Worm (Caenorhabditis elegans): Measurements from ENCODE around the gene tbb-1.

DNA sequence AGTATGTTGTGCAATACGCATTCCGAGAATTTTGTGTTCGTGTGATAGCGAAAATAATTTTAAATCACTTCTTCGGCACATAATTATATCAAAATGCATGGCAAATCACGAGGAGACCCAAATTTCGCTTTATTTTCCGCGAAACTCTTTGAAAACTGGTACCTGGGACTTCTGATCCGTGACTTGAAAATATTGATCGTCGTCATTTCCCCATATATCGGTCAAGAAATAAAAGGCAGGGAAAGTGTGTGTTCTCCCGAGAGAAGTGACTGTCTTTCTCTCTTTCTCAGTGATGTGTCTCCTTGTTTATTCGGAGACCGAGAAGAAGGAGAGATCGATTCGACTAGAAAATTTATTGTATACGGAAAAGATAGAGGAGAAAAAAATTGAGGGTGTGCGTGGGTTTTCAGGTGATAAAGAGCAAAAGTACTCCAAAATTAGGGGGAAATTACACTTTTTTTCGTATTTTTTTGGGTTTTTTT is 31.0 kb downstream of the tbb-1 start, which contains the start of gene W09D10.5:
- TF ChIP-seq ama-1 (optimal IDR thresholded peaks at IDR 0.05) (peak; percentile 85), aly-1 (tag; optimal IDR thresholded peaks at IDR 0.05) (no peak), ets-7 (tag; optimal IDR thresholded peaks at IDR 0.05) (no peak), tbx-37 (GFP tag; conservative IDR thresholded peaks at IDR 0.05) (no peak), B0310.2 (tag; optimal IDR thresholded peaks at IDR 0.05) (no peak), pes-1 (GFP tag; IDR thresholded peaks at IDR 0.05) (no peak), tbx-11 (GFP tag; IDR thresholded peaks at IDR 0.05) (no peak)

Data from whole organism, early embryonic.